Fruit fly (Drosophila melanogaster): ENCODE results near the gene Vps45.
A peak's percentile ranks its signal among the peaks of the same experiment; 100 is the strongest.

Gene Vps45

DNA sequence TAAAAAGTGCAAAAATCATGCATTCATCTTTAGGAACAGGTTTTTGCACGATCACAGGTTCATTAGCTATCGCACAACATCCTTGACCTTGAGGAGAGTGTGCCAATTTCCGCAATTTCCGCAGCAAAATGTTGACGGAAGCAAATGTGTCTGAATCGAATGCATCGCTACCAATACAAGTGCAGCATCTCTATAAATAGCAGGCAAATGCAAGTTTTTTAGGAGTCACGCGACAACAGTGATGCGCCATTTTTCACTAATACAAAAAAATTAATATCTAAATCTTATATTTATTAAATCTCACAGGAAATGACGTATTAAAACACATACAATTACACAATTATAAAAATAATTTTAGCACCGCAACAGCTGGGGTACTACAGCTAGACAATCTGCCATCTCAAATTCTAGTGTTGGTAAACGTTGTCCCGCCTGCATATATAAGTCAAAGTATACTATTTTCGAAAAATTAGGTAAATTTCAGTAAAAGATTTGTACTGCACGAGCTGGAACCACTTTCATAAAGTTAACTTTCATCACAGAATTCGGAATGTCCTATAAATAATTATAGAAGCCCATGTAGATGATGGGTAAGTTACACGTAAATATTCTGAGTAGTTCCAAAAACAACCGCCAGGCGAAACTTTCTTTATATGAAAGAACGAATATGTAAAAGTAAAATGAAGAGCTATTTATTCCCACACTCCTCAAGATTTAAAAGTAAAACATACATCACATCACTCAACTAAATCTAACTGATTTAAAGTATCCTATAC lies 10.3 kb downstream of the Vps45 start, which contains the start of gene CG9399 (continued):
- peak; percentile 92; the same call in 2 of the 3 replicates for TF ChIP-seq sr (GFP tag; IDR thresholded peaks at IDR 0.05)

DNA sequence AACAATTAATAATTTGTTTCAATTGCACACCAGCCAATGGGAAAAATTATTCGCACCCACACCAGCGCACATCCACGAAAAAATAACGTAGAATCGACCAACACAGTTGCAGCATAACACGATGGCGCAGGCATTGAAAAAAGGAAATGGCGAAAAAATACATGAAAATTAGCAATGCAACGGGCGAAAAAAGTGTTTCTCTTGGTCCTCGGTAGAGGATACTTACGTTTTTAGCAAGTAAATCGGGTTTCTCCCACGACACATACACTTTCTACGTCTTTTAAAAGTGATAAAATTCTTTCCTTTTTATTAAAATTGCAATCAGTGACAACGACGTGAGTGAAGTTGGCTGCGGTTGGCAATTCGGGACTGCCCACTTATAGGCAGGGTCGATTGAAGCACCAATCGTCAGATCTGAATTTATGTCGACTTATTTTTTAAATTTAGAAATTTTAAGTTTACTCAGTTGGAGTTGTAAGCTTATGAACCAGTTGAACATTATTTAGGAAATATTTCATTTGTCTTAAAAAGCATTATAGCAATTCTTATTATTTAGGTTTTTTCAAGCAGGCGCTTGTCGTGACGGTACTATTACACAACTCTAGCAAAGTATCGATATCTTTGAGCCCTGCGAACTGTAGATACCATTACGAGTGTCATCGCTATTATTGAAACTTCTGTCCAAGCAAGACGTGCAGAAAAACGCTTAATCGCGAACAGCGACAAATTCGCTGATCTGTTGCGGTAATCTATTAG lies 13.8 kb downstream of the Vps45 start, which contains the start of the genes Kap-alpha3 and Son:
Gene Kap-alpha3 (minus strand): TSS at position 352 of the 756 bp plus-strand sequence.
Gene Son (plus strand): TSS at position 661 of the 756 bp plus-strand sequence.
- TF ChIP-seq HLH4C (GFP tag; IDR thresholded peaks at IDR 0.05; ENCODE audit: partially characterized antibody) (peak; percentile 75), CG1233 (GFP tag; optimal IDR thresholded peaks at IDR 0.05) (peak; percentile 96), YL-1 (GFP tag; optimal IDR thresholded peaks at IDR 0.05) (peak; percentile 99), mirr (GFP tag; optimal IDR thresholded peaks at IDR 0.05) (peak; percentile 96), bowl (GFP tag; IDR thresholded peaks at IDR 0.05) (peak; percentile 49; the same call in 1 of the 2 replicates), zen2 (GFP tag; IDR thresholded peaks at IDR 0.05; ENCODE audit: partially characterized antibody) (peak; percentile 75; the same call in 1 of the 3 replicates), CG10543 (GFP tag; optimal IDR thresholded peaks at IDR 0.05) (peak; percentile 98), ham (GFP tag; IDR thresholded peaks at IDR 0.05) (peak; percentile 63; the same call in 1 of the 2 replicates), lbe (GFP tag; optimal IDR thresholded peaks at IDR 0.05) (peak; percentile 87), D (optimal IDR thresholded peaks at IDR 0.05) (no peak), D (GFP tag; optimal IDR thresholded peaks at IDR 0.05) (peak; percentile 89), HLH54F (GFP tag; optimal IDR thresholded peaks at IDR 0.05) (peak; percentile 94), CG7928 (GFP tag; optimal IDR thresholded peaks at IDR 0.05) (peak; percentile 72), CG34376 (GFP tag; optimal IDR thresholded peaks at IDR 0.05) (peak; percentile 98), CG1603 (tag; optimal IDR thresholded peaks at IDR 0.05) (peak; percentile 73), zen (tag; optimal IDR thresholded peaks at IDR 0.05) (peak; percentile 83), CG17912 (GFP tag; optimal IDR thresholded peaks at IDR 0.05) (peak; percentile 98), CG31388 (GFP tag; optimal IDR thresholded peaks at IDR 0.05) (peak; percentile 75), nerfin-2 (GFP tag; IDR thresholded peaks at IDR 0.05; ENCODE audit: partially characterized antibody) (peak; percentile 65), Hmr (GFP tag; optimal IDR thresholded peaks at IDR 0.05) (peak; percentile 96), hbn (GFP tag; IDR thresholded peaks at IDR 0.05; ENCODE audit: partially characterized antibody) (peak; percentile 85), stwl (tag; optimal IDR thresholded peaks at IDR 0.05) (peak; percentile 81), CG18476 (GFP tag; optimal IDR thresholded peaks at IDR 0.05) (peak; percentile 91), ato (GFP tag; IDR thresholded peaks at IDR 0.05; ENCODE audit: partially characterized antibody) (no peak), CG10431 (GFP tag; optimal IDR thresholded peaks at IDR 0.05) (peak; percentile 92), Abd-B (GFP tag; optimal IDR thresholded peaks at IDR 0.05) (peak; percentile 90), HLHmδ (GFP tag; optimal IDR thresholded peaks at IDR 0.05) (peak; percentile 97), CG8281 (tag; optimal IDR thresholded peaks at IDR 0.05) (peak; percentile 80), bigmax (GFP tag; optimal IDR thresholded peaks at IDR 0.05) (peak; percentile 69), CG4404 (GFP tag; IDR thresholded peaks at IDR 0.05) (peak; percentile 89), oc (tag; optimal IDR thresholded peaks at IDR 0.05) (peak; percentile 73), CG8359 (GFP tag; optimal IDR thresholded peaks at IDR 0.05; ENCODE audit: borderline replicate concordance) (peak; percentile 81), CG11560 (tag; IDR thresholded peaks at IDR 0.05) (peak; percentile 71; the same call in 2 of the 3 replicates), maf-S (GFP tag; optimal IDR thresholded peaks at IDR 0.05) (peak; percentile 92), CG1792 (GFP tag; optimal IDR thresholded peaks at IDR 0.05) (peak; percentile 85), Gsc (GFP tag; IDR thresholded peaks at IDR 0.05) (peak; percentile 35; the same call in 1 of the 2 replicates), CG11247 (GFP tag; IDR thresholded peaks at IDR 0.05) (peak; percentile 83), ac (GFP tag; optimal IDR thresholded peaks at IDR 0.05) (peak; percentile 83), tin (GFP tag; optimal IDR thresholded peaks at IDR 0.05) (peak; percentile 90), sisA (GFP tag; IDR thresholded peaks at IDR 0.05) (peak; percentile 82), row (GFP tag; IDR thresholded peaks at IDR 0.05) (peak; percentile 95), CG4360 (GFP tag; IDR thresholded peaks at IDR 0.05) (no peak), CG4854 (GFP tag; optimal IDR thresholded peaks at IDR 0.05) (peak; percentile 94), CG1647 (GFP tag; optimal IDR thresholded peaks at IDR 0.05) (peak; percentile 91)

All from whole organism, embryonic.